Fruit fly (Drosophila melanogaster) whole organism, wandering third instar larva: Measurements from ENCODE around the gene Polr3E.
A peak's percentile ranks its signal among the peaks of the same experiment; 100 is the strongest.

Experiments used
- Abd-B ChIP-seq: fragments of >200 bp; optimal IDR thresholded peaks from 2 replicates; lab custom pipeline; 2017; ENCODE audit warnings: missing biosample characterization, missing genetic modification characterization
- CG32264 ChIP-seq: fragments of 200-800 bp; sonication (Bioruptor generic); optimal IDR thresholded peaks from 2 replicates; lab custom pipeline; 2016; ENCODE audit warnings: missing biosample characterization, missing genetic modification characterization
- CG9705 ChIP-seq: fragments of 200-800 bp; sonication (Bioruptor generic); optimal IDR thresholded peaks from 2 replicates; lab custom pipeline; 2018; ENCODE audit warnings: missing biosample characterization, mild to moderate bottlenecking, missing genetic modification characterization
- CrebA ChIP-seq: fragments of 200-800 bp; sonication (Bioruptor generic); optimal IDR thresholded peaks from 2 replicates; lab custom pipeline; 2016; ENCODE audit warnings: missing biosample characterization, mild to moderate bottlenecking, missing genetic modification characterization, borderline replicate concordance
- Dfd ChIP-seq: fragments of >200 bp; optimal IDR thresholded peaks from 2 replicates; lab custom pipeline; 2017; ENCODE audit warnings: missing biosample characterization, missing genetic modification characterization
- Dif ChIP-seq: fragments of 200-275, 200-300 bp; sonication (Bioruptor generic); optimal IDR thresholded peaks from 2 replicates; lab custom pipeline; 2018; ENCODE audit warnings: missing biosample characterization, missing genetic modification characterization; ENCODE audit not compliant: partially characterized antibody
- GATAd ChIP-seq: sonication (Bioruptor generic); optimal IDR thresholded peaks from 2 replicates; lab custom pipeline; 2016; ENCODE audit warnings: missing biosample characterization, missing genetic modification characterization
- HLH106 ChIP-seq: fragments of 200-800 bp; optimal IDR thresholded peaks from 3 replicates; lab custom pipeline; 2019; ENCODE audit warnings: missing biosample characterization, mild to moderate bottlenecking, missing genetic modification characterization, moderate library complexity
- Hnf4 ChIP-seq: fragments of 200-800 bp; sonication (Bioruptor generic); optimal IDR thresholded peaks from 2 replicates; lab custom pipeline; 2016; ENCODE audit warnings: missing biosample characterization, mild to moderate bottlenecking, missing genetic modification characterization
- Hr78 ChIP-seq: fragments of >200 bp; optimal IDR thresholded peaks from 2 replicates; lab custom pipeline; 2017; ENCODE audit warnings: missing biosample characterization, missing genetic modification characterization
- Hr83 ChIP-seq: fragments of 200-300 bp; sonication (Bioruptor generic); optimal IDR thresholded peaks from 2 replicates; lab custom pipeline; 2016; ENCODE audit warnings: missing biosample characterization, mild to moderate bottlenecking, missing genetic modification characterization, moderate library complexity; ENCODE audit not compliant: poor library complexity, severe bottlenecking
- Jra ChIP-seq: sonication (Bioruptor generic); optimal IDR thresholded peaks from 2 replicates; lab custom pipeline; 2016; ENCODE audit warnings: missing biosample characterization, missing genetic modification characterization
- Mio ChIP-seq: sonication (Bioruptor generic); optimal IDR thresholded peaks from 2 replicates; lab custom pipeline; 2016; ENCODE audit warnings: missing biosample characterization, missing genetic modification characterization
- Myc ChIP-seq: fragments of >200 bp; optimal IDR thresholded peaks from 2 replicates; lab custom pipeline; 2017
- N ChIP-seq: fragments of >200 bp; optimal IDR thresholded peaks from 2 replicates; lab custom pipeline; 2018; ENCODE audit warnings: missing biosample characterization, missing external identifiers, missing genetic modification characterization
- OdsH ChIP-seq: fragments of 200-800 bp; sonication (Bioruptor generic); optimal IDR thresholded peaks from 2 replicates; lab custom pipeline; 2016; ENCODE audit warnings: missing biosample characterization, mild to moderate bottlenecking, missing genetic modification characterization
- Rel ChIP-seq, 2 experiments: fragments of 200-800 bp; sonication (Bioruptor generic) in 1 of 2; optimal IDR thresholded peaks; 2 replicates in 1 of 2; 3 replicates in 1 of 2; lab custom pipeline; 2016 to 2019; ENCODE audit warnings: mild to moderate bottlenecking in 2 of 2, missing biosample characterization in 2 of 2, missing genetic modification characterization in 2 of 2, moderate library complexity in 1 of 2
- Sp1 ChIP-seq: fragments of 200-800 bp; sonication (Bioruptor generic); optimal IDR thresholded peaks from 3 replicates; lab custom pipeline; 2019; ENCODE audit warnings: missing biosample characterization, mild to moderate bottlenecking, missing genetic modification characterization, moderate library complexity
- Vsx2 ChIP-seq: fragments of 200-300, 225-300 bp; sonication (Bioruptor generic); optimal IDR thresholded peaks from 2 replicates; lab custom pipeline; 2018; ENCODE audit warnings: missing biosample characterization, missing genetic modification characterization; ENCODE audit not compliant: partially characterized antibody
- br ChIP-seq: fragments of 200-800 bp; sonication (Bioruptor generic); optimal IDR thresholded peaks from 2 replicates; lab custom pipeline; 2016; ENCODE audit warnings: missing biosample characterization, missing genetic modification characterization
- brk ChIP-seq: fragments of 200-800 bp; sonication (Bioruptor generic); optimal IDR thresholded peaks from 2 replicates; lab custom pipeline; 2016; ENCODE audit warnings: missing biosample characterization, mild to moderate bottlenecking, missing genetic modification characterization
- dl ChIP-seq, 2 experiments: fragments of 175-275, 200-275 bp in 1 of 2; fragments of 200-275 bp in 1 of 2; sonication (Bioruptor generic); optimal IDR thresholded peaks; lab custom pipeline; 2018; ENCODE audit warnings: mild to moderate bottlenecking in 2 of 2, missing biosample characterization in 2 of 2, missing genetic modification characterization in 2 of 2, moderate library complexity in 2 of 2; ENCODE audit not compliant: partially characterized antibody in 2 of 2, insufficient read depth in 1 of 2
- dmrt93B ChIP-seq: fragments of 200-800 bp; sonication (Bioruptor generic); optimal IDR thresholded peaks from 2 replicates; lab custom pipeline; 2018; ENCODE audit warnings: missing biosample characterization, mild to moderate bottlenecking, missing genetic modification characterization
- dsf ChIP-seq: sonication (Bioruptor generic); optimal IDR thresholded peaks from 2 replicates; lab custom pipeline; 2016; ENCODE audit warnings: missing biosample characterization, missing genetic modification characterization, borderline replicate concordance
- ey ChIP-seq: fragments of 200-800 bp; sonication (Bioruptor generic); optimal IDR thresholded peaks from 2 replicates; lab custom pipeline; 2016; ENCODE audit warnings: missing biosample characterization, missing genetic modification characterization
- foxo ChIP-seq, 2 experiments: fragments of 200-800 bp; sonication (Bioruptor generic); optimal IDR thresholded peaks; 2 replicates in 1 of 2; 3 replicates in 1 of 2; lab custom pipeline; 2016 to 2017; ENCODE audit warnings: missing biosample characterization in 2 of 2, missing genetic modification characterization in 2 of 2
- fru ChIP-seq: fragments of 200-800 bp; sonication (Bioruptor generic); optimal IDR thresholded peaks from 3 replicates; lab custom pipeline; 2016; ENCODE audit warnings: missing biosample characterization, mild to moderate bottlenecking, missing genetic modification characterization
- h ChIP-seq: fragments of 200-800 bp; sonication (Bioruptor generic); optimal IDR thresholded peaks from 3 replicates; lab custom pipeline; 2016; ENCODE audit warnings: missing biosample characterization, mild to moderate bottlenecking, missing genetic modification characterization
- jim ChIP-seq: fragments of 175-275, 200-325 bp; sonication (Bioruptor generic); optimal IDR thresholded peaks from 2 replicates; lab custom pipeline; 2016; ENCODE audit warnings: missing biosample characterization, mild to moderate bottlenecking, missing genetic modification characterization
- lola ChIP-seq: fragments of >200 bp; optimal IDR thresholded peaks from 2 replicates; lab custom pipeline; 2017; ENCODE audit warnings: missing biosample characterization, missing genetic modification characterization
- pan ChIP-seq: fragments of >200 bp; optimal IDR thresholded peaks from 2 replicates; lab custom pipeline; 2017
- psq ChIP-seq: fragments of 200-800 bp; sonication (Bioruptor generic); optimal IDR thresholded peaks from 3 replicates; lab custom pipeline; 2017; ENCODE audit warnings: missing biosample characterization, mild to moderate bottlenecking, missing genetic modification characterization, moderate library complexity
- rgr ChIP-seq: fragments of 200-800 bp; sonication (Bioruptor generic); optimal IDR thresholded peaks from 3 replicates; lab custom pipeline; 2016; ENCODE audit warnings: missing biosample characterization, mild to moderate bottlenecking, missing genetic modification characterization
- sage ChIP-seq: fragments of 200-800 bp; sonication (Bioruptor generic); optimal IDR thresholded peaks from 2 replicates; lab custom pipeline; 2016; ENCODE audit warnings: missing biosample characterization, mild to moderate bottlenecking, missing genetic modification characterization
- sv ChIP-seq: fragments of 200-800 bp; sonication (Bioruptor generic); optimal IDR thresholded peaks from 3 replicates; lab custom pipeline; 2016; ENCODE audit warnings: missing biosample characterization, missing genetic modification characterization
- tai ChIP-seq: sonication (Bioruptor generic); optimal IDR thresholded peaks from 2 replicates; lab custom pipeline; 2016; ENCODE audit warnings: missing biosample characterization, missing genetic modification characterization
- usp ChIP-seq: fragments of >200 bp; optimal IDR thresholded peaks from 2 replicates; lab custom pipeline; 2017; ENCODE audit warnings: missing biosample characterization, missing genetic modification characterization
- woc ChIP-seq: sonication (Bioruptor generic); optimal IDR thresholded peaks from 2 replicates; lab custom pipeline; 2016; ENCODE audit warnings: missing biosample characterization, mild to moderate bottlenecking, missing genetic modification characterization

Polr3E gene

DNA sequence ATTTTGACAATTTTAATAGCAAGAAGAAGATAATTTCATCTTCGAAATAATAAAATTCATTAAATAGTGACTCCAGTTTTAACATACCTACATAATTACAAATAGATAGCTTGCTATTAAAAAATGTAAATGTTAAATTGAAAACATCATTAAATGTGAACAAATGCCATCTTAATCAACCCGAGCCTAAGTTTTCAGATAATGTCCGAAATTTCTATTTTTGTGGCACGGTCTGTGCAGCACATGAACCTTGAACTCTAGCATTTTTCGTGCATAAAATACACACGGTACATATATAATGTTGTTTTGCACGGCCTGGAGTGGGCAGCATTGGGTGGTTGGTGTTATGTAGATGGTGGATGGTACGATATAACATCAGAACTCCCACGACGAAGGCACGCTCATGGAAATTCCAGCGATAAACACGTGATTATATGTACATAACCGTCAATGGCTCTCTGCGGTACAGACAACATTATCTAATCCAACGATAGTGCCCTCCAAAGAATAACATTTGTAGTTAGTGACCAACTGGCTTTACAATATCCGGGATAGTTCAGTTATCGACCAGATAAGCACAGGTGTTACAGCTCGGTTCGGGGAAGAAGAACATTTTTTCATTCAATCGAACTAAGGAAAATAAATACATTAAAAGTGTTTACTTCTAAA, 18.6 kb downstream of the Polr3E start:
- TF ChIP-seq Jra (no peak), h (GFP tag; lab: Kevin White, UChicago) (no peak), Vsx2 (GFP tag; lab: Kevin White, UChicago) (no peak), Hr78 (no peak), CG32264 (GFP tag; lab: Kevin White, UChicago) (no peak), Dfd (GFP tag; lab: Kevin White, UChicago) (no peak), woc (GFP tag; lab: Kevin White, UChicago) (no peak), br (GFP tag; lab: Kevin White, UChicago) (no peak), foxo (GFP tag; optimal IDR thresholded peaks at IDR 0.05; lab: Kevin White, UChicago) (no peak), sv (no peak), CrebA (no peak)

DNA sequence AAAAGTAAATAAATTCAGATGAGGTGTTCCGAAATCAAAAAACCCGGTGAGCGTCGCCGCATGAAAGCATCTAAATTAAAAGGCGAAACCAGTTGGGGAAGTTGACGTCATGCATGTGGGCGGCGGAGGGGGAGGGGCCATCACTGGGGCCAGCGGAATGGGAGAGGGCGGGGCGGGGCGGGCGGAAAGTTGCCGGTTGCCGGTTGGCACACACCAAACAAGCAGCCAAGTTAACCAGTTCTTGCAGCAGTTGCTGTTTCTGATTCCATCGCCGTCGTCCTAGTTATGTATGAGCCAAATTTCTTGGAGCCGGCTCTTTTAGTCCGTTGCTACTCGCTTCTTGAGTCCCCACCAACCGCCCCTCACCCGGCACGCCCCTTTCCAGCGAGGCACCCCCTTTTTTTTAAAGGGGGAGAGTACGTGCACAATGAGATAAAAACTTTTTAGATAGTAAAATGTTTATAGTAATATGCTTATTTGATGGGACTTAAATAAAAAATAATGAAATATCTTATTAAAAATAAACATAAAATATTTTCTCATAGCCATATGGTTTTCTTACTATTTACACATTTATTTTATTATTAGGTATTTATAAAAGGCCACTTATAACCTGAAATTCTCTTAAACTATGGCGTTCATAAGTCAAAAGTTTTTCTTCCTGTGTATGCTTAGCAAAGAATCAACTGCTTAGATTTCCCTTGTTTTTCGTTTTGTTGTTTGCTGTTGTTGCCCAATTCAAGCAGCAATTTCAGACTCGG, 20.7 kb downstream of the Polr3E start:
- TF ChIP-seq Dfd (GFP tag; lab: Kevin White, UChicago) = peak; percentile 93
- TF ChIP-seq rgr (GFP tag; lab: Kevin White, UChicago) = peak; percentile 24
- TF ChIP-seq Mio = no peak
- no peak for TF ChIP-seq Hr83 (GFP tag; lab: Kevin White, UChicago)
- no peak for TF ChIP-seq Rel (GFP tag; optimal IDR thresholded peaks at IDR 0.05; lab: Kevin White, UChicago)
- peak; percentile 22 for TF ChIP-seq Rel (tag; optimal IDR thresholded peaks at IDR 0.05; lab: Kevin White, UChicago)
- no peak for TF ChIP-seq tai
- TF ChIP-seq br (GFP tag; lab: Kevin White, UChicago) = no peak

DNA sequence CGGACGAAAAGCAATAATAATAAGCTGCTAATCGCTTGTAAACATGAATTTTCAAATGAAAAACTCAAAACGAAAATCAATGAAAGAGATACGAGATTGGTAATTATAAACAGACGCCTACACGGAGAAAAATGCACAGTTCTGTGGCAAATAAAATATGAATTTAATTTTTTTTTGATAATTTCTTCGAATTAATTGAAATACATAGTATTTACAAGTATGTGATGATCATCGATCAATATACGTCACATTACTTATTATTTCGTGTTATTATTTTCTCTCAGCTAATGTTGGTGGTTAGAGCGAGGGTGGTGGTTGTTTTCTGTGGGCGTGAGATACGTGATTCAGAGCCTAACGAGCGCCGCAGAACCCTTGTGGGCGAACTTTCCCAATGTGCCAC, 22.1 kb downstream of the Polr3E start:
- no peak for TF ChIP-seq pan (lab: Kevin White, UChicago)
- TF ChIP-seq CG32264 (GFP tag; lab: Kevin White, UChicago) = no peak
- no peak for TF ChIP-seq Dfd (GFP tag; lab: Kevin White, UChicago)
- TF ChIP-seq Vsx2 (GFP tag; lab: Kevin White, UChicago) = no peak
- TF ChIP-seq sage = no peak
- no peak for TF ChIP-seq Dif (GFP tag; lab: Kevin White, UChicago)
- peak; percentile 34 for TF ChIP-seq rgr (GFP tag; lab: Kevin White, UChicago)
- TF ChIP-seq usp (GFP tag; lab: Kevin White, UChicago) = no peak
- TF ChIP-seq h (GFP tag; lab: Kevin White, UChicago) = peak; percentile 39
- TF ChIP-seq HLH106 (tag; lab: Kevin White, UChicago) = no peak
- TF ChIP-seq dmrt93B = no peak
- peak; percentile 20 for TF ChIP-seq fru
- TF ChIP-seq CG9705 (GFP tag; lab: Kevin White, UChicago) = no peak
- TF ChIP-seq ey = peak; percentile 34
- no peak for TF ChIP-seq OdsH (GFP tag; lab: Kevin White, UChicago)
- peak; percentile 19 for TF ChIP-seq psq (GFP tag; lab: Kevin White, UChicago)
- no peak for TF ChIP-seq Sp1 (GFP tag; lab: Kevin White, UChicago)
- TF ChIP-seq Hr83 (GFP tag; lab: Kevin White, UChicago) = no peak
- no peak for TF ChIP-seq dsf (GFP tag; lab: Kevin White, UChicago)
- TF ChIP-seq Myc (lab: Kevin White, UChicago) = no peak
- TF ChIP-seq jim (GFP tag; lab: Kevin White, UChicago) = no peak
- TF ChIP-seq woc (GFP tag; lab: Kevin White, UChicago) = peak; percentile 9
- no peak for TF ChIP-seq CrebA
- TF ChIP-seq dl (GFP tag; optimal IDR thresholded peaks at IDR 0.05; lab: Kevin White, UChicago; ENCODE audit: insufficient read depth in 1 of 2, partially characterized antibody in 2 of 2) = no peak
- no peak for TF ChIP-seq GATAd (GFP tag; lab: Kevin White, UChicago)
- TF ChIP-seq lola (GFP tag; lab: Kevin White, UChicago) = no peak
- TF ChIP-seq tai = peak; percentile 7
- no peak for TF ChIP-seq Rel (GFP tag; optimal IDR thresholded peaks at IDR 0.05; lab: Kevin White, UChicago)
- TF ChIP-seq Rel (tag; optimal IDR thresholded peaks at IDR 0.05; lab: Kevin White, UChicago) = no peak
- TF ChIP-seq N (GFP tag; lab: Kevin White, UChicago) = no peak
- no peak for TF ChIP-seq br (GFP tag; lab: Kevin White, UChicago)
- no peak for TF ChIP-seq Jra
- peak; percentile 70 for TF ChIP-seq sv
- TF ChIP-seq brk (GFP tag; lab: Kevin White, UChicago) = no peak
- no peak for TF ChIP-seq Hr78
- TF ChIP-seq Mio = no peak
- TF ChIP-seq Hnf4 (GFP tag; lab: Kevin White, UChicago) = no peak
- no peak for TF ChIP-seq Abd-B (GFP tag; lab: Kevin White, UChicago)
- TF ChIP-seq foxo (GFP tag; optimal IDR thresholded peaks at IDR 0.05; lab: Kevin White, UChicago) = peak in 1 of 2 experiments; percentile 27
